Fruit fly (Drosophila melanogaster) whole organism, prepupa: ENCODE results near the gene CG4815.
A peak's percentile ranks its signal among the peaks of the same experiment; 100 is the strongest.

Source experiments
- Blimp-1 ChIP-seq: fragments of 200-800 bp; sonication (Bioruptor generic); optimal IDR thresholded peaks from 3 replicates; lab custom pipeline; 2017; ENCODE audit warnings: missing biosample characterization, missing genetic modification characterization, mild to moderate bottlenecking, moderate library complexity, missing genetic modification reagents
- CG10631 ChIP-seq: fragments of 200-800 bp; sonication (Bioruptor generic); optimal IDR thresholded peaks from 2 replicates; lab custom pipeline; 2016; ENCODE audit warnings: missing biosample characterization, missing genetic modification characterization
- CG10669 ChIP-seq: fragments of 200-800 bp; sonication (Bioruptor generic); optimal IDR thresholded peaks from 3 replicates; lab custom pipeline; 2018; ENCODE audit warnings: missing biosample characterization, mild to moderate bottlenecking, missing genetic modification characterization, moderate library complexity
- CG11294 ChIP-seq: fragments of 200-800 bp; sonication (Bioruptor generic); IDR thresholded peaks from 2 replicates; pipeline ENCODE4 v1.3.6; 2022; ENCODE audit warnings: missing biosample characterization, missing genetic modification characterization
- CG11762 ChIP-seq: fragments of 200-800 bp; sonication (Bioruptor generic); optimal IDR thresholded peaks from 3 replicates; lab custom pipeline; 2016; ENCODE audit warnings: missing biosample characterization, missing genetic modification characterization; ENCODE audit not compliant: insufficient read depth
- CG15336 ChIP-seq: fragments of 200-800 bp; sonication (Bioruptor generic); IDR thresholded peaks from 2 replicates; pipeline ENCODE4 v1.3.6; 2022; ENCODE audit warnings: missing biosample characterization, missing genetic modification characterization
- CG1621 ChIP-seq: fragments of 200-800 bp; sonication (Bioruptor generic); optimal IDR thresholded peaks from 3 replicates; lab custom pipeline; 2018; ENCODE audit warnings: missing biosample characterization, mild to moderate bottlenecking, missing genetic modification characterization
- CG16779 ChIP-seq: fragments of 200-800 bp; sonication (Bioruptor generic); optimal IDR thresholded peaks from 3 replicates; lab custom pipeline; 2017; ENCODE audit warnings: missing biosample characterization, mild to moderate bottlenecking, missing genetic modification characterization
- CG3032 ChIP-seq: fragments of 200-800 bp; optimal IDR thresholded peaks from 2 replicates; lab custom pipeline; 2019; ENCODE audit warnings: missing biosample characterization, mild to moderate bottlenecking, missing genetic modification characterization, moderate library complexity
- CG31627 ChIP-seq: fragments of 200-800 bp; sonication (Bioruptor generic); optimal IDR thresholded peaks from 3 replicates; lab custom pipeline; 2016; ENCODE audit warnings: missing biosample characterization, missing genetic modification characterization
- CG32006 ChIP-seq: fragments of 200-800 bp; sonication (Bioruptor generic); optimal IDR thresholded peaks from 3 replicates; lab custom pipeline; 2017; ENCODE audit warnings: missing biosample characterization, mild to moderate bottlenecking, missing genetic modification characterization
- CG34406 ChIP-seq: fragments of 200-800 bp; sonication (Bioruptor generic); optimal IDR thresholded peaks from 3 replicates; lab custom pipeline; 2016; ENCODE audit warnings: missing biosample characterization, missing genetic modification characterization
- CG3919 ChIP-seq: fragments of 200-800 bp; sonication (Bioruptor generic); optimal IDR thresholded peaks from 3 replicates; lab custom pipeline; 2016; ENCODE audit warnings: missing biosample characterization, missing genetic modification characterization
- CG4318 ChIP-seq: fragments of 200-800 bp; sonication (Bioruptor generic); optimal IDR thresholded peaks from 3 replicates; lab custom pipeline; 2017; ENCODE audit warnings: missing biosample characterization, mild to moderate bottlenecking, missing genetic modification characterization
- CG6163 ChIP-seq: fragments of 200-800 bp; sonication (Bioruptor generic); IDR thresholded peaks from 3 replicates; pipeline ENCODE4 v1.3.6; 2022; ENCODE audit warnings: missing biosample characterization, missing genetic modification characterization
- CG6276 ChIP-seq: fragments of 200-800 bp; sonication (Bioruptor generic); optimal IDR thresholded peaks from 2 replicates; lab custom pipeline; 2017; ENCODE audit warnings: missing biosample characterization, mild to moderate bottlenecking, missing genetic modification characterization
- CG6792 ChIP-seq: fragments of 200-800 bp; sonication (Bioruptor generic); optimal IDR thresholded peaks from 3 replicates; lab custom pipeline; 2016; ENCODE audit warnings: missing biosample characterization, missing genetic modification characterization
- CG6854 ChIP-seq: fragments of 200-800 bp; sonication (Bioruptor generic); optimal IDR thresholded peaks from 2 replicates; lab custom pipeline; 2017; ENCODE audit warnings: missing biosample characterization, mild to moderate bottlenecking, missing genetic modification characterization
- CG8119 ChIP-seq: fragments of 200-800 bp; sonication (Bioruptor generic); IDR thresholded peaks from 3 replicates; pipeline ENCODE4 v1.3.6; 2022; ENCODE audit warnings: missing biosample characterization, missing genetic modification characterization
- CG8319 ChIP-seq: fragments of 200-800 bp; sonication (Bioruptor generic); optimal IDR thresholded peaks from 3 replicates; lab custom pipeline; 2016; ENCODE audit warnings: missing biosample characterization, missing genetic modification characterization
- CG8632 ChIP-seq: fragments of 200-800 bp; sonication (Bioruptor generic); optimal IDR thresholded peaks from 3 replicates; lab custom pipeline; 2016; ENCODE audit warnings: missing biosample characterization, missing genetic modification characterization
- CG9139 ChIP-seq: fragments of 200-800 bp; sonication (Bioruptor generic); optimal IDR thresholded peaks from 3 replicates; lab custom pipeline; 2017; ENCODE audit warnings: missing biosample characterization, mild to moderate bottlenecking, missing genetic modification characterization
- Eip75B ChIP-seq: fragments of 200-800 bp; sonication (Bioruptor generic); optimal IDR thresholded peaks from 3 replicates; lab custom pipeline; 2016; ENCODE audit warnings: missing biosample characterization, missing genetic modification characterization
- Eip78C ChIP-seq: fragments of 200-800 bp; sonication (Bioruptor generic); peaks from one replicate; lab custom pipeline; 2016; ENCODE audit warnings: missing biosample characterization, missing genetic modification characterization
- Eip93F ChIP-seq: fragments of 200-800 bp; sonication (Bioruptor generic); optimal IDR thresholded peaks from 2 replicates; lab custom pipeline; 2016; ENCODE audit warnings: missing biosample characterization, mild to moderate bottlenecking, missing genetic modification characterization
- Ets96B ChIP-seq: fragments of 200-800 bp; optimal IDR thresholded peaks from 2 replicates; lab custom pipeline; 2019; ENCODE audit warnings: missing biosample characterization, mild to moderate bottlenecking, missing genetic modification characterization, moderate library complexity
- Gug ChIP-seq: fragments of 200-800 bp; sonication (Bioruptor generic); IDR thresholded peaks from 2 replicates; pipeline ENCODE4 v1.3.6; 2022; ENCODE audit warnings: missing biosample characterization, missing genetic modification characterization
- Hr4 ChIP-seq: fragments of 200-800 bp; sonication (Bioruptor generic); optimal IDR thresholded peaks from 3 replicates; lab custom pipeline; 2016; ENCODE audit warnings: missing biosample characterization, missing genetic modification characterization
- Lpt ChIP-seq: fragments of 200-800 bp; sonication (Bioruptor generic); optimal IDR thresholded peaks from 3 replicates; lab custom pipeline; 2016; ENCODE audit warnings: missing biosample characterization, missing genetic modification characterization
- Met ChIP-seq: fragments of 200-800 bp; sonication (Bioruptor generic); optimal IDR thresholded peaks from 3 replicates; lab custom pipeline; 2016; ENCODE audit warnings: missing biosample characterization, missing genetic modification characterization
- OdsH ChIP-seq: fragments of 200-800 bp; sonication (Bioruptor generic); optimal IDR thresholded peaks from 3 replicates; lab custom pipeline; 2016; ENCODE audit warnings: missing biosample characterization, missing genetic modification characterization
- Smox ChIP-seq: fragments of 200-800 bp; sonication (Bioruptor generic); optimal IDR thresholded peaks from 3 replicates; lab custom pipeline; 2016; ENCODE audit warnings: missing biosample characterization, missing genetic modification characterization
- Sox14 ChIP-seq: fragments of 200-800 bp; sonication (Bioruptor generic); optimal IDR thresholded peaks from 3 replicates; lab custom pipeline; 2016; ENCODE audit warnings: missing biosample characterization, missing genetic modification characterization
- Sox15 ChIP-seq: fragments of 200-800 bp; sonication (Bioruptor generic); optimal IDR thresholded peaks from 3 replicates; lab custom pipeline; 2016; ENCODE audit warnings: missing biosample characterization, missing genetic modification characterization
- achi ChIP-seq: fragments of 200-800 bp; sonication (Bioruptor generic); optimal IDR thresholded peaks from 3 replicates; lab custom pipeline; 2016; ENCODE audit warnings: missing biosample characterization, missing genetic modification characterization
- acj6 ChIP-seq: fragments of 200-800 bp; sonication (Bioruptor generic); optimal IDR thresholded peaks from 3 replicates; lab custom pipeline; 2016; ENCODE audit warnings: missing biosample characterization, missing genetic modification characterization
- cyc ChIP-seq: fragments of 200-800 bp; sonication (Bioruptor generic); optimal IDR thresholded peaks from 3 replicates; lab custom pipeline; 2016; ENCODE audit warnings: missing biosample characterization, missing genetic modification characterization
- dac ChIP-seq: fragments of 200-800 bp; sonication (Bioruptor generic); optimal IDR thresholded peaks from 2 replicates; lab custom pipeline; 2017; ENCODE audit warnings: missing biosample characterization, mild to moderate bottlenecking, missing genetic modification characterization
- eg ChIP-seq: fragments of 200-800 bp; sonication (Bioruptor generic); IDR thresholded peaks from 3 replicates; pipeline ENCODE4 v1.3.6; 2022; ENCODE audit warnings: missing biosample characterization, missing genetic modification characterization
- esn ChIP-seq: fragments of 200-800 bp; sonication (Bioruptor generic); optimal IDR thresholded peaks from 2 replicates; lab custom pipeline; 2016; ENCODE audit warnings: missing biosample characterization, mild to moderate bottlenecking, missing genetic modification characterization, moderate library complexity
- fkh ChIP-seq: fragments of 200-800 bp; sonication (Bioruptor generic); optimal IDR thresholded peaks from 3 replicates; lab custom pipeline; 2017; ENCODE audit warnings: missing biosample characterization, mild to moderate bottlenecking, missing genetic modification characterization, moderate library complexity
- lz ChIP-seq: fragments of 200-800 bp; sonication (Bioruptor generic); optimal IDR thresholded peaks from 3 replicates; lab custom pipeline; 2016; ENCODE audit warnings: missing biosample characterization, missing genetic modification characterization
- net ChIP-seq: fragments of 200-800 bp; sonication (Bioruptor generic); optimal IDR thresholded peaks from 3 replicates; lab custom pipeline; 2016; ENCODE audit warnings: missing biosample characterization, missing genetic modification characterization
- pdm3 ChIP-seq: fragments of 200-800 bp; sonication (Bioruptor generic); optimal IDR thresholded peaks from 3 replicates; lab custom pipeline; 2016; ENCODE audit warnings: missing biosample characterization, missing genetic modification characterization
- salr ChIP-seq, 2 experiments: fragments of 200-800 bp; sonication (Bioruptor generic); optimal IDR thresholded peaks; 3 replicates each; lab custom pipeline; 2016 to 2018; ENCODE audit warnings: missing biosample characterization in 2 of 2, missing genetic modification characterization in 2 of 2, mild to moderate bottlenecking in 1 of 2
- spab ChIP-seq: fragments of 200-800 bp; sonication (Bioruptor generic); optimal IDR thresholded peaks from 2 replicates; lab custom pipeline; 2017; ENCODE audit warnings: missing biosample characterization, mild to moderate bottlenecking, missing genetic modification characterization, missing genetic modification reagents
- ss ChIP-seq, 2 experiments: fragments of 200-800 bp; sonication (Bioruptor generic); optimal IDR thresholded peaks; 2 replicates in 1 of 2; 3 replicates in 1 of 2; lab custom pipeline; 2017 to 2018; ENCODE audit warnings: mild to moderate bottlenecking in 2 of 2, missing biosample characterization in 2 of 2, missing genetic modification characterization in 2 of 2, moderate library complexity in 1 of 2
- svp ChIP-seq: fragments of 200-800 bp; sonication (Bioruptor generic); peaks from one replicate; lab custom pipeline; 2016; ENCODE audit warnings: missing biosample characterization, missing genetic modification characterization
- topi ChIP-seq: fragments of 200-800 bp; sonication (Bioruptor generic); optimal IDR thresholded peaks from 3 replicates; lab custom pipeline; 2016; ENCODE audit warnings: missing biosample characterization, missing genetic modification characterization

CG4815 gene

DNA sequence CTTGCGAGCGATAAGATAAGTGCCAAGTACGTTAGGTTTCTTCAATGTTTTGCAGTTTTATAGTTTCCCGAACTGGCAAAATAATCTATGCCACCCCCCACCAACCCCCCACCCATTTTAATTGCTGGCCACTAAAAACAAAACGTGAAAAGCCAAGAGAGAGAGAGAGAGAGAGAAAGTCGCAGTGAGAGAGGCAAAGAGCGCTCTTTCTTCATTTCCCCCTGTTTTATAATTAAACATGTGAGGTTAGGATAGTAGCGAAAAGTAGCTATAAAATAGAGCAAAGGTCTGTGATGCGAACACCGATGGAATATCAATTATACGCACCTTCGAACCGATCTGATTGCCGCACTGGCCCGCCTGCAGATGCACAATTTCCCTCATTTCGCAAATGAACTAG lies 2.8 kb downstream of the CG4815 start:
- no peak for TF ChIP-seq Eip93F (GFP tag; lab: Kevin White, UChicago)

DNA sequence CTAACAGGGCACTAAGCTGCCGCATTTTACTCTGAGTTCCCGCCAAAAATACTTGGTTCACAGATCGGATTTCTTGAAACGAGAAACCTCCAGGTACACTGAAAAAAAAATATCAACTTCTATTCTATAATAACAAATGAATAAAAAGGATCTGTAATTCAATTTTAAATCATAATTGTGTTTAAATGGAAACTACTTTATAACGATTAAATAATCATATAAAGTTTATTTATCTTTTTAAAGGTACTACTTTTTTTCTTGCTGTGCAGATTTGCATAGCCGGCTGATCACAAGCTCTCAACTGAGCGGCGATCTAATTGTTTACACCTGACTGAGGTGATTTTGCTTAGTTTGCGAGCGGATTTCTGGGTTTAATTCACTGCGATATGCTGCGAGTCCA lies 3.2 kb downstream of the CG4815 start:
- TF ChIP-seq Met (GFP tag; lab: Kevin White, UChicago) (no peak), cyc (GFP tag; lab: Kevin White, UChicago) (no peak), topi (GFP tag; lab: Kevin White, UChicago) (peak; percentile 32), Smox (GFP tag; lab: Kevin White, UChicago) (peak; percentile 30), CG8319 (GFP tag; lab: Kevin White, UChicago) (no peak), CG16779 (tag; lab: Kevin White, UChicago) (no peak), CG6163 (GFP tag; lab: Robert Waterston, UW) (peak; percentile 62; the same call in 1 of the 3 replicates), lz (GFP tag; lab: Kevin White, UChicago) (no peak), CG8632 (GFP tag; lab: Kevin White, UChicago) (peak; percentile 46), Sox15 (GFP tag; lab: Kevin White, UChicago) (peak; percentile 9), CG3919 (GFP tag; lab: Kevin White, UChicago) (peak; percentile 49), CG32006 (GFP tag; lab: Kevin White, UChicago) (peak; percentile 84), ss (GFP tag; optimal IDR thresholded peaks at IDR 0.05; lab: Kevin White, UChicago) (no peak), fkh (peak; percentile 31), svp (peak; percentile 56), Blimp-1 (GFP tag; lab: Kevin White, UChicago) (no peak), Hr4 (peak; percentile 61), CG9139 (GFP tag; lab: Kevin White, UChicago) (no peak), CG6276 (GFP tag; lab: Kevin White, UChicago) (peak; percentile 42), Ets96B (tag; lab: Kevin White, UChicago) (peak; percentile 27), OdsH (peak; percentile 60), CG8119 (peak; percentile 86), CG15336 (GFP tag; lab: Robert Waterston, UW) (peak; percentile 88), CG11762 (GFP tag; lab: Kevin White, UChicago) (peak; percentile 13), CG10631 (peak; percentile 51), Sox14 (peak; percentile 10), Gug (GFP tag; lab: Robert Waterston, UW) (peak; percentile 57), Eip75B (peak; percentile 3), CG6854 (GFP tag; lab: Kevin White, UChicago) (no peak), Eip78C (GFP tag; lab: Kevin White, UChicago) (peak; percentile 80), CG31627 (no peak), Lpt (GFP tag; lab: Kevin White, UChicago) (peak; percentile 24), net (GFP tag; lab: Kevin White, UChicago) (peak; percentile 31), esn (GFP tag; lab: Kevin White, UChicago) (no peak), CG11294 (GFP tag; lab: Robert Waterston, UW) (peak; percentile 57; the same call in 1 of the 2 replicates), CG10669 (GFP tag; lab: Kevin White, UChicago) (peak; percentile 32), CG3032 (no peak), acj6 (peak; percentile 49), salr (GFP tag; optimal IDR thresholded peaks at IDR 0.05; lab: Kevin White, UChicago) (peak in 1 of 2 experiments; percentile 52), pdm3 (GFP tag; lab: Kevin White, UChicago) (peak; percentile 44), spab (no peak), CG1621 (no peak), CG34406 (GFP tag; lab: Kevin White, UChicago) (peak; percentile 7), dac (GFP tag; lab: Kevin White, UChicago) (peak; percentile 43), achi (GFP tag; lab: Kevin White, UChicago) (peak; percentile 53), CG6792 (GFP tag; lab: Kevin White, UChicago) (peak; percentile 40), eg (GFP tag; lab: Robert Waterston, UW) (peak; percentile 75), CG4318 (GFP tag; lab: Kevin White, UChicago) (peak; percentile 63)
